Worm (Caenorhabditis elegans) whole organism, L2 larva: ENCODE results near the gene srz-61.
"Not testable (repeated sequence)": the region's sequence is repeated elsewhere in the genome, so short reads cannot be mapped to it uniquely, and the experiment has no call there.

Experiments
- alr-1 ChIP-seq: fragments of 150-350 bp; optimal IDR thresholded peaks from 2 replicates; lab custom pipeline; 2014; ENCODE audit warnings: missing biosample characterization, missing genetic modification characterization
- lin-39 ChIP-seq: fragments of 150-350 bp; optimal IDR thresholded peaks from 2 replicates; lab custom pipeline; 2014; ENCODE audit warnings: missing biosample characterization, missing genetic modification reagents, missing genetic modification characterization
- mdl-1 ChIP-seq, 2 experiments: fragments of 150-350 bp in 1 of 2; sonication (generic microtip) in 1 of 2; optimal IDR thresholded peaks; 2 replicates each; lab custom pipeline; 2017; ENCODE audit warnings: missing biosample characterization in 2 of 2, missing genetic modification characterization in 2 of 2
- nhr-11 ChIP-seq: fragments of 150-350 bp; optimal IDR thresholded peaks from 2 replicates; lab custom pipeline; 2014; ENCODE audit warnings: missing biosample characterization, missing genetic modification characterization
- nhr-12 ChIP-seq: fragments of 150-350 bp; optimal IDR thresholded peaks from 2 replicates; lab custom pipeline; 2014; ENCODE audit warnings: missing biosample characterization, missing genetic modification characterization
- nhr-25 ChIP-seq: fragments of 150-350 bp; sonication (generic microtip); optimal IDR thresholded peaks from 3 replicates; lab custom pipeline; 2014; ENCODE audit warnings: missing biosample characterization, missing genetic modification characterization
- nhr-77 ChIP-seq: fragments of 150-350 bp; optimal IDR thresholded peaks from 2 replicates; lab custom pipeline; 2014; ENCODE audit warnings: missing biosample characterization, missing genetic modification characterization
- unc-55 ChIP-seq: fragments of 150-350 bp; sonication (generic microtip); optimal IDR thresholded peaks from 3 replicates; lab custom pipeline; 2014; ENCODE audit warnings: missing biosample characterization, missing genetic modification reagents, missing genetic modification characterization

DNA sequence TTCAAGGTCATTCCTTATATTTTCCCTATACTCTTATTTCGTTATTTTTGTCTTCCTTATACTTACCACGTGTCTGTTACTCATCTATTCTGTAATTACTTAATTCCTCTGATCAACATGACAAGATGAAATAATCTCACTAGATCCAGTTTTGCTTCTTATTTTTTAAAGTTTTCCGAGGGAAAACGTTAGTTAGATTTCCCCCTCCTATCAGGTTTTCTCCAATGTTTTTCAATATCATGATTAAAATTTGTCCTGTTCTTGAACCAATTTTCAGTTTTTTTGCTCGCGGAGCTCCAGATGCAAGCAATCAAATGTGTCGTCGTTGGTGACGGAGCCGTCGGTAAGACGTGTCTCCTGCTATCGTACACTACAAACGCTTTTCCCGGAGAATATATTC is 13.0 kb upstream of the srz-61 start, which contains the start of gene rac-2:
- TF ChIP-seq nhr-77 (tag; lab: Kevin White, UChicago); nhr-25 (tag; lab: Kevin White, UChicago); nhr-11 (tag; lab: Kevin White, UChicago); alr-1 (tag; lab: Kevin White, UChicago); unc-55 (GFP tag; lab: Kevin White, UChicago); lin-39; mdl-1 (tag; optimal IDR thresholded peaks at IDR 0.05; lab: Kevin White, UChicago); nhr-12: not testable (repeated sequence)
